Worm (Caenorhabditis elegans) whole organism, early embryonic: Measurements from ENCODE around the gene Y45G5AM.7.

Source experiments
- F13C5.2 ChIP-seq: sonication (generic microtip); optimal IDR thresholded peaks from 2 replicates; lab custom pipeline; 2017; ENCODE audit warnings: mild to moderate bottlenecking, missing genetic modification characterization, inconsistent platforms, missing compliant biosample characterization
- flt-1 ChIP-seq: fragments of 200-800 bp; sonication (Bioruptor generic); IDR thresholded peaks from 2 replicates; pipeline ENCODE4 v1.3.6; 2022; ENCODE audit warnings: missing genetic modification characterization, missing compliant biosample characterization
- tbx-11 ChIP-seq: fragments of 200-800 bp; sonication (Bioruptor generic); IDR thresholded peaks from 2 replicates; pipeline ENCODE4 v1.3.6; 2022; ENCODE audit warnings: missing genetic modification characterization, missing compliant biosample characterization

DNA sequence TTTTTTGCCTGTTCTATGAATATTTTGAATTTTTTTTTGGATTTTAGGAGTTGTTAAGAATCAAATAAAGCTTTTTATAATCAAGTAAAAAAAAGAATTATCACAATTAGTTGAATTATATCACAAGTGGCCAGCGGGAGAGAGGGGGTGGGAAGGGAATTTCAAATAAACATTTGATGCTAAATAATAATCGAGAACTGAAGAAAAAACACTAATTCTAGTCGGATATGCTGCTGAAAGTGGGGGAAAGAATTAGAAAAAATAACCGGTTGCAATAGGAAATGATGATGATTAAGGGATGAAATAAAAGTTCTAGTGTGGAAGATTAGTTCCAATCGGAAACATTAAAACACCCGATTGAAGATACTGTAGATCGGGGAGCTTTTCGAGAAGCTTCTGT lies 11.2 kb upstream of the Y45G5AM.7 start:
- no peak for TF ChIP-seq tbx-11
- TF ChIP-seq F13C5.2, result no peak
- TF ChIP-seq flt-1 (GFP tag; lab: Robert Waterston, UW), result no peak
